Worm (Caenorhabditis elegans): Measurements from ENCODE around the gene rpn-6.1.

DNA sequence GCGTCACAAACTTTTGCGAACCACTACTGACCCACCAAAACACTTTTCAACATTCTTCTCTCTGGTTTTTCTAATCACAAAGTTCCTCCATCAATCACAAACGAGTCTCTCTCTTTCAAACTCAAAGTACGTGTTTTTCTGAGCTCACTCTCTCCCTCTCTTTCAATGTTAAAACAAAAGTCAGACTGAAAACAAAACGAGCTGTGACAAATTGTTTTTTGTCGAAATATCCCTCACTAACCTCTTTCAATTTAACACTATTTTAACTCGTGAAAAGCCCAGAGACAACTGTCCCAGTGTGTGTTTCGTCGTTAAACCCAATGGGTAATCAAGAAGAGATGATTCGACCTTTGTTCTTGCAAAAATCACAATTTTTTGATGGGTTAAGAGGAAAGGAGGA is 26.3 kb upstream of the rpn-6.1 start:
- TF ChIP-seq unc-130 (GFP tag; optimal IDR thresholded peaks at IDR 0.05): no peak
- TF ChIP-seq nhr-28 (tag; optimal IDR thresholded peaks at IDR 0.05): no peak
- no peak for TF ChIP-seq saeg-2 (GFP tag; IDR thresholded peaks at IDR 0.05)

All from whole organism, L4 larva.